Fruit fly (Drosophila melanogaster) whole organism, embryonic: Measurements from ENCODE around the gene CG8066.

Experiments
- Awh ChIP-seq: fragments of 200-800 bp; sonication (Bioruptor generic); IDR thresholded peaks from 2 replicates; pipeline ENCODE4, ENCODE4 v1.3.6; 2022; ENCODE audit warnings: missing biosample characterization, missing genetic modification characterization
- CG10543 ChIP-seq: fragments of 200-800 bp; sonication (Bioruptor generic); optimal IDR thresholded peaks from 3 replicates; lab custom pipeline; 2017; ENCODE audit warnings: missing biosample characterization, mild to moderate bottlenecking, missing genetic modification characterization, moderate library complexity
- CG10979 ChIP-seq: fragments of 200-800 bp; sonication (Bioruptor generic); optimal IDR thresholded peaks from 2 replicates; lab custom pipeline; 2018; ENCODE audit warnings: missing biosample characterization, mild to moderate bottlenecking, missing genetic modification characterization, moderate library complexity
- CG17361 ChIP-seq: fragments of 200-800 bp; sonication (Bioruptor generic); IDR thresholded peaks from 3 replicates; pipeline ENCODE4 v1.3.6; 2022; ENCODE audit warnings: missing biosample characterization, missing genetic modification characterization
- CG17829 ChIP-seq: fragments of 200-800 bp; optimal IDR thresholded peaks from 2 replicates; lab custom pipeline; 2019; ENCODE audit warnings: missing biosample characterization, mild to moderate bottlenecking, missing genetic modification characterization, moderate library complexity
- CG18262 ChIP-seq: fragments of 200-800 bp; optimal IDR thresholded peaks from 3 replicates; lab custom pipeline; 2019; ENCODE audit warnings: missing biosample characterization, mild to moderate bottlenecking, missing genetic modification characterization, moderate library complexity
- CG2120 ChIP-seq: fragments of 200-800 bp; sonication (Bioruptor generic); optimal IDR thresholded peaks from 3 replicates; lab custom pipeline; 2016; ENCODE audit warnings: missing biosample characterization, missing genetic modification characterization
- CG2712 ChIP-seq: fragments of 200-800 bp; optimal IDR thresholded peaks from 3 replicates; lab custom pipeline; 2019; ENCODE audit warnings: missing biosample characterization, mild to moderate bottlenecking, missing genetic modification characterization, moderate library complexity
- CG30020 ChIP-seq: fragments of 200-800 bp; optimal IDR thresholded peaks from 2 replicates; lab custom pipeline; 2019; ENCODE audit warnings: missing biosample characterization, mild to moderate bottlenecking, missing genetic modification characterization, moderate library complexity
- CG3163 ChIP-seq: fragments of 200-800 bp; sonication (Bioruptor generic); optimal IDR thresholded peaks from 3 replicates; lab custom pipeline; 2016; ENCODE audit warnings: missing biosample characterization, missing genetic modification characterization
- CG32772 ChIP-seq: fragments of 200-800 bp; sonication (Bioruptor generic); IDR thresholded peaks from 2 replicates; pipeline ENCODE4 v1.3.6; 2022; ENCODE audit warnings: missing biosample characterization, missing genetic modification characterization
- CG33213 ChIP-seq: fragments of 200-800 bp; sonication (Bioruptor generic); optimal IDR thresholded peaks from 3 replicates; lab custom pipeline; 2016; ENCODE audit warnings: missing biosample characterization, missing genetic modification characterization
- CG3838 ChIP-seq: fragments of 200-800 bp; sonication (Bioruptor generic); optimal IDR thresholded peaks from 3 replicates; lab custom pipeline; 2016; ENCODE audit warnings: missing biosample characterization, missing genetic modification characterization
- CG5245 ChIP-seq: fragments of 200-800 bp; sonication (Bioruptor generic); optimal IDR thresholded peaks from 3 replicates; lab custom pipeline; 2016; ENCODE audit warnings: missing biosample characterization, missing genetic modification characterization
- CG7963 ChIP-seq: fragments of 200-800 bp; sonication (Bioruptor generic); IDR thresholded peaks from 3 replicates; pipeline ENCODE4 v1.3.6; 2022; ENCODE audit warnings: missing biosample characterization, missing genetic modification characterization; ENCODE audit not compliant: partially characterized antibody
- CG9727 ChIP-seq: fragments of 200-800 bp; sonication (Bioruptor generic); optimal IDR thresholded peaks from 3 replicates; lab custom pipeline; 2017; ENCODE audit warnings: missing biosample characterization, mild to moderate bottlenecking, missing genetic modification characterization
- CTCF ChIP-seq: fragments of 200-800 bp; sonication (Bioruptor generic); optimal IDR thresholded peaks from 2 replicates; lab custom pipeline; 2017; ENCODE audit warnings: missing biosample characterization, mild to moderate bottlenecking, missing genetic modification characterization, moderate library complexity
- Dfd ChIP-seq, 2 experiments: fragments of >200 bp; optimal IDR thresholded peaks; 2 replicates each; lab custom pipeline; 2017; ENCODE audit warnings: missing biosample characterization in 2 of 2, missing genetic modification characterization in 2 of 2
- Ets97D ChIP-seq: fragments of 200-800 bp; sonication (Bioruptor generic); optimal IDR thresholded peaks from 3 replicates; lab custom pipeline; 2016; ENCODE audit warnings: missing biosample characterization, missing genetic modification characterization
- Fer3 ChIP-seq: fragments of 200-800 bp; sonication (Bioruptor generic); optimal IDR thresholded peaks from 2 replicates; lab custom pipeline; 2018; ENCODE audit warnings: missing biosample characterization, mild to moderate bottlenecking, missing genetic modification characterization, moderate library complexity
- NFAT ChIP-seq: fragments of 200-800 bp; sonication (Bioruptor generic); IDR thresholded peaks from 2 replicates; pipeline ENCODE4 v1.3.6; 2022; ENCODE audit warnings: missing biosample characterization, missing genetic modification characterization
- Oli ChIP-seq: fragments of 200-800 bp; sonication (Bioruptor generic); optimal IDR thresholded peaks from 2 replicates; lab custom pipeline; 2018; ENCODE audit warnings: missing biosample characterization, mild to moderate bottlenecking, missing genetic modification characterization, moderate library complexity
- Ssrp ChIP-seq: fragments of 200-800 bp; sonication (Bioruptor generic); optimal IDR thresholded peaks from 2 replicates; lab custom pipeline; 2018; ENCODE audit warnings: missing biosample characterization, mild to moderate bottlenecking, missing genetic modification characterization, moderate library complexity
- Trl ChIP-seq, 3 experiments: fragments of >200 bp in 2 of 3; fragments of 200-800 bp in 1 of 3; sonication (Bioruptor generic) in 1 of 3; optimal IDR thresholded peaks; 2 replicates in 1 of 3; 3 replicates in 2 of 3; lab custom pipeline; 2016 to 2017; ENCODE audit warnings: missing biosample characterization in 1 of 3, missing genetic modification characterization in 1 of 3
- YL-1 ChIP-seq: fragments of 200-800 bp; sonication (Bioruptor generic); optimal IDR thresholded peaks from 3 replicates; lab custom pipeline; 2017; ENCODE audit warnings: missing biosample characterization, mild to moderate bottlenecking, missing genetic modification characterization
- ci ChIP-seq: fragments of 200-800 bp; sonication (Bioruptor generic); IDR thresholded peaks from 3 replicates; pipeline ENCODE4 v1.3.6; 2022; ENCODE audit warnings: missing biosample characterization, missing genetic modification characterization
- croc ChIP-seq: fragments of 200-800 bp; sonication (Bioruptor generic); conservative IDR thresholded peaks from 3 replicates; pipeline ENCODE4 v1.3.6; 2022; ENCODE audit warnings: missing biosample characterization, missing genetic modification characterization
- dysf ChIP-seq: fragments of 200-800 bp; sonication (Bioruptor generic); IDR thresholded peaks from 3 replicates; pipeline ENCODE4 v1.3.6; 2022; ENCODE audit warnings: missing biosample characterization, missing genetic modification characterization
- grau ChIP-seq: fragments of 200-800 bp; optimal IDR thresholded peaks from 3 replicates; lab custom pipeline; 2019; ENCODE audit warnings: missing biosample characterization, mild to moderate bottlenecking, missing genetic modification characterization, moderate library complexity
- gsb-n ChIP-seq: fragments of 200-800 bp; sonication (Bioruptor generic); optimal IDR thresholded peaks from 3 replicates; lab custom pipeline; 2018; ENCODE audit warnings: missing biosample characterization, mild to moderate bottlenecking, missing genetic modification characterization
- gt ChIP-seq: fragments of 200-800 bp; sonication (Bioruptor generic); IDR thresholded peaks from 2 replicates; pipeline ENCODE4 v1.3.6; 2022; ENCODE audit warnings: missing biosample characterization, missing genetic modification characterization
- her ChIP-seq: fragments of 200-800 bp; sonication (Bioruptor generic); optimal IDR thresholded peaks from 2 replicates; lab custom pipeline; 2016; ENCODE audit warnings: missing biosample characterization, missing genetic modification characterization
- insv ChIP-seq, 2 experiments: fragments of 200-800 bp; sonication (Bioruptor generic); optimal IDR thresholded peaks; 3 replicates each; lab custom pipeline; 2016 to 2018; ENCODE audit warnings: missing biosample characterization in 2 of 2, missing genetic modification characterization in 2 of 2
- nom ChIP-seq: fragments of 200-800 bp; sonication (Bioruptor generic); optimal IDR thresholded peaks from 2 replicates; lab custom pipeline; 2017; ENCODE audit warnings: missing biosample characterization, missing genetic modification characterization, mild to moderate bottlenecking, moderate library complexity, missing genetic modification reagents
- odd ChIP-seq: fragments of 200-800 bp; sonication (Bioruptor generic); optimal IDR thresholded peaks from 2 replicates; lab custom pipeline; 2017; ENCODE audit warnings: missing biosample characterization, mild to moderate bottlenecking, missing genetic modification characterization
- phol ChIP-seq: fragments of 200-800 bp; sonication (Bioruptor generic); optimal IDR thresholded peaks from 3 replicates; lab custom pipeline; 2018; ENCODE audit warnings: missing biosample characterization, mild to moderate bottlenecking, missing genetic modification characterization, moderate library complexity
- salm ChIP-seq: fragments of 200-800 bp; sonication (Bioruptor generic); optimal IDR thresholded peaks from 2 replicates; lab custom pipeline; 2018; ENCODE audit warnings: missing biosample characterization, mild to moderate bottlenecking, missing genetic modification characterization
- sc ChIP-seq, 3 experiments: fragments of >200 bp in 2 of 3; fragments of 200-800 bp in 1 of 3; sonication (Bioruptor generic) in 1 of 3; optimal IDR thresholded peaks; 2 replicates in 2 of 3; 3 replicates in 1 of 3; lab custom pipeline; 2017; ENCODE audit warnings: mild to moderate bottlenecking in 1 of 3, missing biosample characterization in 1 of 3, missing genetic modification characterization in 1 of 3, missing genetic modification reagents in 1 of 3
- schlank ChIP-seq: fragments of 200-800 bp; sonication (Bioruptor generic); optimal IDR thresholded peaks from 2 replicates; lab custom pipeline; 2018; ENCODE audit warnings: missing biosample characterization, mild to moderate bottlenecking, missing genetic modification characterization
- sd ChIP-seq: fragments of 200-800 bp; sonication (Bioruptor generic); optimal IDR thresholded peaks from 3 replicates; lab custom pipeline; 2018; ENCODE audit warnings: missing biosample characterization, mild to moderate bottlenecking, missing genetic modification characterization, moderate library complexity
- shn ChIP-seq: fragments of 200-800 bp; sonication (Bioruptor generic); optimal IDR thresholded peaks from 3 replicates; lab custom pipeline; 2016; ENCODE audit warnings: missing biosample characterization, missing genetic modification characterization
- vfl ChIP-seq: fragments of 200-800 bp; sonication (Bioruptor generic); optimal IDR thresholded peaks from 2 replicates; lab custom pipeline; 2016; ENCODE audit warnings: missing biosample characterization, missing genetic modification characterization
- zen2 ChIP-seq: fragments of 200-800 bp; sonication (Bioruptor generic); IDR thresholded peaks from 3 replicates; pipeline ENCODE4 v1.3.6; 2022; ENCODE audit warnings: missing biosample characterization, missing genetic modification characterization; ENCODE audit not compliant: partially characterized antibody

Gene CG8066

dm6 chr3R:14586480-14587443, 18.1 kb upstream of the CG8066 start (continued):
- TF ChIP-seq phol (tag; lab: Kevin White, UChicago) (peak; percentile 32), CG9727 (GFP tag; lab: Kevin White, UChicago) (peak; percentile 52), CG17829 (peak; percentile 33), CG2712 (tag; lab: Kevin White, UChicago) (peak; percentile 71), CG10979 (peak; percentile 5)

dm6 chr3R:14580045-14580579, 11.5 kb upstream of the CG8066 start:
- no peak for TF ChIP-seq Oli
- no peak for TF ChIP-seq Awh (GFP tag; lab: Robert Waterston, UW)
- no peak for TF ChIP-seq insv (GFP tag; optimal IDR thresholded peaks at IDR 0.05; lab: Kevin White, UChicago)
- TF ChIP-seq CG3163 (GFP tag; lab: Kevin White, UChicago), result peak; percentile 88
- TF ChIP-seq CG33213, result no peak
- TF ChIP-seq sd (tag; lab: Kevin White, UChicago), result peak; percentile 70
- TF ChIP-seq Trl (optimal IDR thresholded peaks at IDR 0.05; lab: Kevin White, UChicago), result peak; percentile 64 to 78
- no peak for TF ChIP-seq Trl (GFP tag; optimal IDR thresholded peaks at IDR 0.05; lab: Kevin White, UChicago)
- no peak for TF ChIP-seq NFAT (GFP tag; lab: Robert Waterston, UW)

- TF ChIP-seq sc (optimal IDR thresholded peaks at IDR 0.05; lab: Kevin White, UChicago) (no peak), sc (GFP tag; optimal IDR thresholded peaks at IDR 0.05; lab: Kevin White, UChicago) (no peak), dysf (GFP tag; lab: Robert Waterston, UW) (0 out of 3 replicates have a peak, but pooled peaks have one; percentile 31), CG17361 (peak; percentile 47; the same call in 2 of the 3 replicates), vfl (GFP tag; lab: Kevin White, UChicago) (no peak), her (no peak), CG18262 (tag; lab: Kevin White, UChicago) (peak; percentile 44), ci (GFP tag; lab: Robert Waterston, UW) (0 out of 3 replicates have a peak, but pooled peaks have one; percentile 26), zen2 (GFP tag; lab: Robert Waterston, UW) (no peak), CG2712 (tag; lab: Kevin White, UChicago) (peak; percentile 41), CG2120 (peak; percentile 5), CG7963 (GFP tag; lab: Robert Waterston, UW) (no peak), CG3838 (GFP tag; lab: Kevin White, UChicago) (no peak), CG5245 (GFP tag; lab: Kevin White, UChicago) (no peak), salm (tag; lab: Kevin White, UChicago) (no peak), grau (peak; percentile 44), schlank (tag; lab: Kevin White, UChicago) (no peak), YL-1 (GFP tag; lab: Kevin White, UChicago) (no peak), gsb-n (no peak), shn (GFP tag; lab: Kevin White, UChicago) (no peak), Ets97D (GFP tag; lab: Kevin White, UChicago) (no peak), croc (GFP tag; lab: Robert Waterston, UW) (no peak), odd (GFP tag; lab: Kevin White, UChicago) (peak; percentile 18), CTCF (no peak), Ssrp (tag; lab: Kevin White, UChicago) (peak; percentile 11), Dfd (GFP tag; optimal IDR thresholded peaks at IDR 0.05; lab: Kevin White, UChicago) (peak in 1 of 2 experiments; percentile 54), CG32772 (GFP tag; lab: Robert Waterston, UW) (0 out of 2 replicates have a peak, but pooled peaks have one; percentile 27), nom (GFP tag; lab: Kevin White, UChicago) (no peak), gt (no peak), Fer3 (tag; lab: Kevin White, UChicago) (no peak), CG30020 (tag; lab: Kevin White, UChicago) (no peak), CG10543 (no peak)
Measured at dm6 chr3R:14577803-14578493, 9.3 kb upstream of the CG8066 start.
